Worm (Caenorhabditis elegans) whole organism, L4 larva: ENCODE data around the gene F45E12.5.

Experiments used
- fkh-10 ChIP-seq: fragments of 150-350 bp; optimal IDR thresholded peaks from 2 replicates; lab custom pipeline; 2014; ENCODE audit warnings: missing biosample characterization, missing genetic modification reagents, missing genetic modification characterization
- pha-4 ChIP-seq, 2 experiments: fragments of 150-350 bp in 1 of 2; fragments of 200-800 bp in 1 of 2; sonication (Bioruptor generic) in 1 of 2; IDR thresholded peaks in 1 of 2; optimal IDR thresholded peaks in 1 of 2; 2 replicates each; pipeline versions ENCODE4 v1.3.6 to Lab custom; 2014 to 2022; ENCODE audit warnings: missing genetic modification characterization in 2 of 2, missing genetic modification reagents in 2 of 2, missing biosample characterization in 1 of 2, missing compliant biosample characterization in 1 of 2
- unc-62 ChIP-seq, 3 experiments: fragments of 150-350 bp in 1 of 3; sonication (generic microtip); optimal IDR thresholded peaks in 2 of 3; peaks in 1 of 3; 1 replicate in 1 of 3; 2 replicates in 2 of 3; lab custom pipeline; 2014 to 2017; ENCODE audit warnings: missing biosample characterization in 3 of 3, missing genetic modification characterization in 3 of 3, missing genetic modification reagents in 3 of 3, missing genotype in 1 of 3

DNA sequence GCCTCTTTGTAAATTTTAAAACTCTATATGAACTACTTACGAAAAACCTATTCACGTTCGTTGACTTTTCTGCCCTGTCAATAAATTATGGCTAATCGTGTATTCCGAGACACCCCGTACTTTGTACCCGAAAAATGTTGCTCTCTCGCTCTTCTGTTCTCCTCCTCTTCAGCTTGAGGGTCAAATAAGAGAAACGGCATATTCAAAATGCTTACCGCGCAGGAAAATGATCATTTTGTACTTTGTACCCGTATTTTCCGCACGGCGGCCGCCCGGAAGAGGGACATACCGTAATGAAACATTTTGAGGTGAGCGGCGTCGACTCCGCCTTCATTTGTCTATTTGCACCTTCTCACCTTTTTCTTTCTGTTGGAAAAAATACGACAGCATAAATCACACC, 33.8 kb upstream of the F45E12.5 start:
- TF ChIP-seq pha-4 (GFP tag; IDR thresholded peaks at IDR 0.05; lab: Robert Waterston, UW) (no peak), pha-4 (tag; optimal IDR thresholded peaks at IDR 0.05; lab: Kevin White, UChicago) (no peak), fkh-10 (GFP tag; lab: Kevin White, UChicago) (no peak), unc-62 (GFP tag; optimal IDR thresholded peaks at IDR 0.05 in 1 of 2; lab: Kevin White, UChicago) (no peak), unc-62 (tag; optimal IDR thresholded peaks at IDR 0.05; lab: Kevin White, UChicago) (no peak)
